Fruit fly (Drosophila melanogaster): ENCODE data around the gene MnM.

MnM gene

dm6 chr3L:3222643-3223389 lies 44.4 kb upstream of the MnM start, which contains the start of the genes RpL28 and eIF1 (continued):
- TF ChIP-seq CG10366 (GFP tag; IDR thresholded peaks at IDR 0.05) (peak; percentile 87), klu (GFP tag; IDR thresholded peaks at IDR 0.05) (peak; percentile 81), Rfx (GFP tag; IDR thresholded peaks at IDR 0.05) (peak; percentile 94), nau (GFP tag; optimal IDR thresholded peaks at IDR 0.05) (peak; percentile 89), CG3995 (GFP tag; optimal IDR thresholded peaks at IDR 0.05) (peak; percentile 87), ac (GFP tag; optimal IDR thresholded peaks at IDR 0.05) (peak; percentile 88), CG10543 (GFP tag; optimal IDR thresholded peaks at IDR 0.05) (peak; percentile 96), nmo (GFP tag; optimal IDR thresholded peaks at IDR 0.05) (peak; percentile 90), CkIIα-i1 (GFP tag; IDR thresholded peaks at IDR 0.05) (peak; percentile 33; the same call in 1 of the 2 replicates), Aef1 (GFP tag; IDR thresholded peaks at IDR 0.05) (peak; percentile 79), CG3065 (GFP tag; optimal IDR thresholded peaks at IDR 0.05) (peak; percentile 87), kay (GFP tag; optimal IDR thresholded peaks at IDR 0.05) (peak; percentile 61), CG14667 (GFP tag; IDR thresholded peaks at IDR 0.05) (peak; percentile 48), CG18476 (GFP tag; optimal IDR thresholded peaks at IDR 0.05) (peak; percentile 83), slp2 (GFP tag; optimal IDR thresholded peaks at IDR 0.05) (peak; percentile 89), HLH3B (GFP tag; IDR thresholded peaks at IDR 0.05) (peak; percentile 82), CG8944 (GFP tag; optimal IDR thresholded peaks at IDR 0.05) (peak; percentile 81), dysf (GFP tag; IDR thresholded peaks at IDR 0.05) (peak; percentile 84; the same call in 2 of the 3 replicates), CG14441 (GFP tag; IDR thresholded peaks at IDR 0.05) (peak; percentile 87), CG31224 (GFP tag; IDR thresholded peaks at IDR 0.05) (peak; percentile 76), sim (GFP tag; IDR thresholded peaks at IDR 0.05) (peak; percentile 85), HmgD (GFP tag; optimal IDR thresholded peaks at IDR 0.05) (peak; percentile 87), HLH4C (GFP tag; IDR thresholded peaks at IDR 0.05; ENCODE audit: partially characterized antibody) (peak; percentile 62), Blimp-1 (GFP tag; optimal IDR thresholded peaks at IDR 0.05) (peak; percentile 69), NfI (GFP tag; optimal IDR thresholded peaks at IDR 0.05) (peak; percentile 98), CG8388 (GFP tag; optimal IDR thresholded peaks at IDR 0.05) (peak; percentile 80), stwl (tag; optimal IDR thresholded peaks at IDR 0.05) (peak; percentile 60), CG6765 (GFP tag; optimal IDR thresholded peaks at IDR 0.05) (peak; percentile 95), Neu2 (GFP tag; optimal IDR thresholded peaks at IDR 0.05; ENCODE audit: borderline replicate concordance) (peak; percentile 22), CG17385 (GFP tag; optimal IDR thresholded peaks at IDR 0.05) (peak; percentile 91), CG14965 (GFP tag; optimal IDR thresholded peaks at IDR 0.05; ENCODE audit: borderline replicate concordance) (peak; percentile 74), slbo (GFP tag; IDR thresholded peaks at IDR 0.05) (peak; percentile 91), Trl (optimal IDR thresholded peaks at IDR 0.05) (no peak), Trl (GFP tag; optimal IDR thresholded peaks at IDR 0.05) (peak; percentile 94), CG33557 (GFP tag; optimal IDR thresholded peaks at IDR 0.05) (peak; percentile 90), CG9215 (GFP tag; IDR thresholded peaks at IDR 0.05) (peak; percentile 83), CG13424 (tag; optimal IDR thresholded peaks at IDR 0.05) (peak; percentile 76), cad (GFP tag; optimal IDR thresholded peaks at IDR 0.05) (no peak), B-H2 (GFP tag; optimal IDR thresholded peaks at IDR 0.05) (peak; percentile 97), CG2875 (GFP tag; optimal IDR thresholded peaks at IDR 0.05) (peak; percentile 88), gcm2 (GFP tag; optimal IDR thresholded peaks at IDR 0.05) (peak; percentile 90), CG17328 (GFP tag; IDR thresholded peaks at IDR 0.05) (peak; percentile 91), rib (GFP tag; IDR thresholded peaks at IDR 0.05) (0 out of 2 replicates have a peak, but pooled peaks have one; percentile 28), ems (GFP tag; optimal IDR thresholded peaks at IDR 0.05) (peak; percentile 85), CG11398 (GFP tag; optimal IDR thresholded peaks at IDR 0.05) (peak; percentile 92), CG9817 (tag; optimal IDR thresholded peaks at IDR 0.05) (peak; percentile 88), CG2889 (GFP tag; IDR thresholded peaks at IDR 0.05) (peak; percentile 61; the same call in 2 of the 3 replicates), jigr1 (GFP tag; IDR thresholded peaks at IDR 0.05) (peak; percentile 60; the same call in 1 of the 3 replicates), dati (GFP tag; IDR thresholded peaks at IDR 0.05) (peak; percentile 86), CG32772 (GFP tag; IDR thresholded peaks at IDR 0.05) (peak; percentile 82)
